Comparison of ENCODE assay signal across 1 worm cellular context in the genomic region with DNA sequence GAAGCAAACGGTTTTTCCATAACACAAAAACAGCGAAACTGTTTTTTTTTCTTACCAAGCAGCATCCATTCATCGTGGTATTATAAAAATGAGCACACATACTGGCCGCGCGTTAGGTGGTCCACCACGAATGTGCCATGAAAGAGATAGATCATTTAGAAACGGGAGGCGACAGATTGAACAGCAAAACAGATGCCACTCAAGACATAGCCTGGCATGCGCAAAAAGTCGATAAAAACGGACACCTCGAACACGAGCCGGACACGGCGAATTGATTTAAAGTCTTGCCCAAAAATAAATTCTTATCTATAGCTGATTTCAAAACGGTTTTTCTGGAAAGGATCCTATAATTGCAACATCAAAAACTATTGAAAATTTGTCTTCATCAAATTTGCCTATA.
TF ChIP-seq lines count a peak whose summit lies in the region.

No protein-coding gene starts in this region.

TF ChIP-seq in whole organism, L1 larva, 84 proteins besides CTCF, POLR2A, EP300 and RAD21 (continued from another document):
- TF ChIP-seq pag-3 (tag; optimal IDR thresholded peaks at IDR 0.05; lab: Kevin White, UChicago; ENCODE audit: borderline replicate concordance, insufficient read depth) (peak; percentile 10), jun-1 (tag; optimal IDR thresholded peaks at IDR 0.05; lab: Kevin White, UChicago) (no peak), ama-1 (optimal IDR thresholded peaks at IDR 0.05; lab: Kevin White, UChicago) (no peak), xbp-1 (tag; optimal IDR thresholded peaks at IDR 0.05; lab: Kevin White, UChicago) (no peak), unc-30 (tag; optimal IDR thresholded peaks at IDR 0.05; lab: Kevin White, UChicago) (no peak), isw-1 (GFP tag; IDR thresholded peaks at IDR 0.05; lab: Robert Waterston, UW) (no peak), nhr-11 (tag; optimal IDR thresholded peaks at IDR 0.05; lab: Kevin White, UChicago) (no peak), dpl-1 (GFP tag; optimal IDR thresholded peaks at IDR 0.05; lab: Kevin White, UChicago) (no peak), dsc-1 (tag; optimal IDR thresholded peaks at IDR 0.05; lab: Kevin White, UChicago) (peak; percentile 44)
